Fruit fly (Drosophila melanogaster) S2 (cell line): Measurements from ENCODE around the gene CG32655.

ENCODE experiments used
- CG8478 ChIP-seq: fragments of >200 bp; optimal IDR thresholded peaks from 2 replicates; lab custom pipeline; 2018
- CTCF ChIP-seq, 2 experiments: fragments of >200 bp; optimal IDR thresholded peaks; 2 replicates each; lab custom pipeline; 2018

DNA sequence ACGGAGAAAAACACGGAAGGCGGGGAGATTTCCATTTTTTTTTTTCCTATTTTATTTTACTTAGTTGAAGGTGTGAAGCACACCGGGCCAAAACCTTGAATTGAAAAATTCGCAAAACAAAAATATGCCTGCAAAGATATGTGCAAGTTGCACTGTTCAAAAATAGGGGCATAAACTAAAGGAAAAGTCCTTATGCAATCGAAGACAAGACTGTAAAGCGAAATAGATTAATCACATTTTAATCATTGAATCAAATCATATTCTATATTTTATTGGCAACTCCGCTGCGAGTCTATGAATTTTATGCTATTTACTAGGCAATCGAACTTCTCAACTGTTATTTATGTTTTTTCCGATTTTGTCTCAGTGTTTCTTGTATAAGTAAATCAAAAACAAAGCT is 28.1 kb downstream of the CG32655 start:
- TF ChIP-seq CTCF (optimal IDR thresholded peaks at IDR 0.05; lab: Kevin White, UChicago), result no peak
- no peak for TF ChIP-seq CG8478 (lab: Kevin White, UChicago)
